Worm (Caenorhabditis elegans) whole organism, L4/young adult: ENCODE results near the gene gbh-1.

Experiments used
- W03F9.2 ChIP-seq: fragments of 150-350 bp; optimal IDR thresholded peaks from 2 replicates; lab custom pipeline; 2014; ENCODE audit warnings: missing biosample characterization, missing genetic modification characterization
- dao-5 ChIP-seq: sonication (generic microtip); optimal IDR thresholded peaks from 2 replicates; lab custom pipeline; 2016; ENCODE audit warnings: missing genotype, missing genetic modification characterization, moderate library complexity, missing compliant biosample characterization
- him-1 ChIP-seq: sonication (generic microtip); optimal IDR thresholded peaks from 2 replicates; lab custom pipeline; 2016; ENCODE audit warnings: missing genotype, missing genetic modification reagents, missing genetic modification characterization, missing compliant biosample characterization

- TF ChIP-seq him-1 (no peak), dao-5 (tag; lab: Kevin White, UChicago) (no peak), W03F9.2 (tag; lab: Kevin White, UChicago) (no peak)
Observed at ce11 chrII:10660892-10661291, 32.7 kb downstream of the gbh-1 start, which contains the start of gene marc-2.
